Fruit fly (Drosophila melanogaster): ENCODE measurements around the gene Marcal1.

The Marcal1 gene

DNA sequence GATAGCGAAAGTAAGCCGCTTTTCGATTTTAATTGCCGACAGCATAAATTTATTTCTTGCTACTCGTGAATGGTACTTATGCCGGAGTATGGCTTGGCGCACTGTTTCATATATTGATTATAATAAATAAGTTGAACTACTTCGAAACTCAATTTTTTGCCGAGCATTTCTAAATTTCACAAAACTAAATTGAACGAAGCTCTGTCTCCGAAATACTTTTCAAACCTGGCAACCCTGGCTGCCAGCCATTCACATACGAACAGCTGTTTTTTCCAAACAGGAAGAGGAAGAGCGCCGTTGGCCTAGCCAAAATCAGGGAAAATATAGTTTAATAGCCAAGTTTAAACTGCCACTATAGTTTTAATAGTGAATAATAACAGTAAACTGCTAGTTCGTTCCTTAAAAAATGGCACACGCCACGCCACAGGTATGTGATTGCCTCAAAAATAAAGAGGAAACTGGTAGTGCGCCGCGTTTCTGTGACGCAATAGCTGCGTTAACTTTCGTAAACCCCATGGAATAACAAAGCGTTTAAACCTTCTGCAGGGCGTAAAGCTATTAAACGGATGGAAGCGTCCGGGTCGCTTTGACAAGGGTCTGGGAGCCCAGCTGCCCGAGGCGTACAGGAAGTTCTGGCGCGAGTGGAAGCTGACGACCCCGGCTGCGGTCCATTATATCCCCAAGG, 18.6 kb downstream of the Marcal1 start, which contains the start of gene mRpL28 (continued):
- TF ChIP-seq CG18619 (GFP tag; optimal IDR thresholded peaks at IDR 0.05) (no peak), CG8290 (GFP tag; optimal IDR thresholded peaks at IDR 0.05) (no peak), CG8290 (tag; optimal IDR thresholded peaks at IDR 0.05) (no peak), CG15269 (tag; optimal IDR thresholded peaks at IDR 0.05) (no peak), CG18011 (GFP tag; optimal IDR thresholded peaks at IDR 0.05) (no peak), CG12219 (GFP tag; optimal IDR thresholded peaks at IDR 0.05) (no peak), pita (GFP tag; optimal IDR thresholded peaks at IDR 0.05) (no peak), trh (GFP tag; optimal IDR thresholded peaks at IDR 0.05) (no peak), Neu2 (GFP tag; optimal IDR thresholded peaks at IDR 0.05; ENCODE audit: borderline replicate concordance) (no peak), C15 (GFP tag; IDR thresholded peaks at IDR 0.05) (no peak), Chrac-16 (GFP tag; optimal IDR thresholded peaks at IDR 0.05) (no peak), ken (GFP tag; IDR thresholded peaks at IDR 0.05) (no peak), CrebB (tag; optimal IDR thresholded peaks at IDR 0.05) (no peak), CG8765 (GFP tag; IDR thresholded peaks at IDR 0.05) (no peak), maf-S (GFP tag; optimal IDR thresholded peaks at IDR 0.05) (no peak), her (GFP tag; optimal IDR thresholded peaks at IDR 0.05) (no peak), GATAe (GFP tag; conservative IDR thresholded peaks at IDR 0.05) (no peak), CG6791 (GFP tag; IDR thresholded peaks at IDR 0.05; ENCODE audit: partially characterized antibody) (no peak), Poxn (GFP tag; IDR thresholded peaks at IDR 0.05) (no peak), CG6175 (GFP tag; IDR thresholded peaks at IDR 0.05) (no peak), exex (tag; optimal IDR thresholded peaks at IDR 0.05) (no peak), tap (tag; optimal IDR thresholded peaks at IDR 0.05) (no peak), HLH3B (GFP tag; IDR thresholded peaks at IDR 0.05) (no peak), chn (GFP tag; optimal IDR thresholded peaks at IDR 0.05) (no peak), Xbp1 (GFP tag; optimal IDR thresholded peaks at IDR 0.05) (no peak), twi (tag; optimal IDR thresholded peaks at IDR 0.05) (no peak), CG6654 (GFP tag; optimal IDR thresholded peaks at IDR 0.05) (no peak), hth (optimal IDR thresholded peaks at IDR 0.05) (no peak), Elba2 (GFP tag; optimal IDR thresholded peaks at IDR 0.05) (no peak), gro (GFP tag; optimal IDR thresholded peaks at IDR 0.05) (no peak), fd64A (GFP tag; optimal IDR thresholded peaks at IDR 0.05) (no peak), HmgD (GFP tag; optimal IDR thresholded peaks at IDR 0.05) (no peak), HLH4C (GFP tag; IDR thresholded peaks at IDR 0.05; ENCODE audit: partially characterized antibody) (0 out of 3 replicates have a peak, but pooled peaks have one; percentile 13), Mrtf (GFP tag; IDR thresholded peaks at IDR 0.05) (no peak), CG9727 (GFP tag; optimal IDR thresholded peaks at IDR 0.05) (no peak), CG8944 (GFP tag; optimal IDR thresholded peaks at IDR 0.05) (no peak), CG11504 (tag; optimal IDR thresholded peaks at IDR 0.05) (no peak), CG10431 (GFP tag; optimal IDR thresholded peaks at IDR 0.05) (peak; percentile 1), CG1024 (GFP tag; IDR thresholded peaks at IDR 0.05) (no peak), chif (GFP tag; optimal IDR thresholded peaks at IDR 0.05) (no peak), slou (GFP tag; optimal IDR thresholded peaks at IDR 0.05) (no peak), CG4404 (GFP tag; IDR thresholded peaks at IDR 0.05) (no peak), CG12769 (tag; optimal IDR thresholded peaks at IDR 0.05) (no peak), Atf6 (GFP tag; IDR thresholded peaks at IDR 0.05) (no peak; the same call in 1 of the 2 replicates), CG14965 (GFP tag; optimal IDR thresholded peaks at IDR 0.05; ENCODE audit: borderline replicate concordance) (no peak), kay (GFP tag; optimal IDR thresholded peaks at IDR 0.05) (no peak), CG7928 (GFP tag; optimal IDR thresholded peaks at IDR 0.05) (no peak), CG4617 (GFP tag; optimal IDR thresholded peaks at IDR 0.05; ENCODE audit: borderline replicate concordance) (peak; percentile 54), sc (optimal IDR thresholded peaks at IDR 0.05) (no peak), sc (GFP tag; optimal IDR thresholded peaks at IDR 0.05) (no peak), CG15514 (GFP tag; optimal IDR thresholded peaks at IDR 0.05) (peak; percentile 26), CG4424 (GFP tag; optimal IDR thresholded peaks at IDR 0.05) (no peak)

Measured in whole organism, embryonic.